Worm (Caenorhabditis elegans) whole organism, L3 larva: Measurements from ENCODE around the gene H20E11.2.

Experiments
- R02D3.7 ChIP-seq: fragments of 150-350 bp; optimal IDR thresholded peaks from 2 replicates; lab custom pipeline; 2014; ENCODE audit warnings: missing biosample characterization, missing genetic modification characterization
- egl-27 ChIP-seq: sonication (generic microtip); optimal IDR thresholded peaks from 4 replicates; lab custom pipeline; 2017; ENCODE audit warnings: missing biosample characterization, missing genetic modification reagents, missing genetic modification characterization
- fos-1 ChIP-seq: fragments of 150-350 bp; optimal IDR thresholded peaks from 2 replicates; lab custom pipeline; 2014; ENCODE audit warnings: missing biosample characterization, missing genetic modification characterization
- lin-39 ChIP-seq: fragments of 150-350 bp; optimal IDR thresholded peaks from 2 replicates; lab custom pipeline; 2018; ENCODE audit warnings: missing biosample characterization, missing genetic modification reagents, missing genetic modification characterization
- pqm-1 ChIP-seq: fragments of 150-350 bp; optimal IDR thresholded peaks from 2 replicates; lab custom pipeline; 2017; ENCODE audit warnings: missing biosample characterization, missing genetic modification characterization, inconsistent platforms
- zag-1 ChIP-seq: fragments of 150-350 bp; optimal IDR thresholded peaks from 2 replicates; lab custom pipeline; 2014; ENCODE audit warnings: missing biosample characterization, missing genetic modification characterization
- ztf-11 ChIP-seq: fragments of 150-350 bp; optimal IDR thresholded peaks from 2 replicates; lab custom pipeline; 2014; ENCODE audit warnings: missing biosample characterization, missing genetic modification characterization

ce11 chrIV:6821709-6822108 lies 5.9 kb upstream of the H20E11.2 start:
- no peak for TF ChIP-seq fos-1 (tag; lab: Kevin White, UChicago)
- TF ChIP-seq ztf-11 (tag; lab: Kevin White, UChicago), result no peak
- TF ChIP-seq R02D3.7 (tag; lab: Kevin White, UChicago), result no peak
- TF ChIP-seq pqm-1 (tag; lab: Kevin White, UChicago), result no peak
- no peak for TF ChIP-seq zag-1 (tag; lab: Kevin White, UChicago)
- no peak for TF ChIP-seq lin-39 (tag; lab: Kevin White, UChicago)
- TF ChIP-seq egl-27 (tag; lab: Kevin White, UChicago), result no peak
